Worm (Caenorhabditis elegans) whole organism, early embryonic: ENCODE measurements around the gene C47E12.13.

ENCODE experiments used
- B0310.2 ChIP-seq: sonication (generic microtip); optimal IDR thresholded peaks from 2 replicates; lab custom pipeline; 2016; ENCODE audit warnings: mild to moderate bottlenecking, missing genetic modification characterization, missing compliant biosample characterization
- F13C5.2 ChIP-seq: sonication (generic microtip); optimal IDR thresholded peaks from 2 replicates; lab custom pipeline; 2017; ENCODE audit warnings: mild to moderate bottlenecking, missing genetic modification characterization, inconsistent platforms, missing compliant biosample characterization
- aly-1 ChIP-seq: sonication (generic microtip); optimal IDR thresholded peaks from 2 replicates; lab custom pipeline; 2016; ENCODE audit warnings: missing genetic modification characterization, missing compliant biosample characterization
- ama-1 ChIP-seq: fragments of 150-350 bp; optimal IDR thresholded peaks from 2 replicates; lab custom pipeline; 2014
- ceh-13 ChIP-seq: fragments of 200-800 bp; sonication (Bioruptor generic); optimal IDR thresholded peaks from 2 replicates; lab custom pipeline; 2018; ENCODE audit warnings: mild to moderate bottlenecking, missing genetic modification characterization, missing compliant biosample characterization
- ceh-36 ChIP-seq: sonication (generic microtip); optimal IDR thresholded peaks from 2 replicates; lab custom pipeline; 2016; ENCODE audit warnings: missing genetic modification characterization, inconsistent platforms, missing compliant biosample characterization
- ets-7 ChIP-seq: sonication (generic microtip); optimal IDR thresholded peaks from 2 replicates; lab custom pipeline; 2016; ENCODE audit warnings: missing genotype, missing genetic modification characterization, missing compliant biosample characterization
- flt-1 ChIP-seq: fragments of 200-800 bp; sonication (Bioruptor generic); IDR thresholded peaks from 2 replicates; pipeline ENCODE4 v1.3.6; 2022; ENCODE audit warnings: missing genetic modification characterization, missing compliant biosample characterization
- hmbx-1 ChIP-seq: sonication (generic microtip); optimal IDR thresholded peaks from 2 replicates; lab custom pipeline; 2016; ENCODE audit warnings: mild to moderate bottlenecking, missing genetic modification characterization, missing compliant biosample characterization
- hmg-4 ChIP-seq: fragments of 200-800 bp; sonication (Bioruptor generic); optimal IDR thresholded peaks from 2 replicates; lab custom pipeline; 2018; ENCODE audit warnings: mild to moderate bottlenecking, missing genetic modification characterization, missing compliant biosample characterization
- hnd-1 ChIP-seq: sonication (generic microtip); optimal IDR thresholded peaks from 2 replicates; lab custom pipeline; 2016; ENCODE audit warnings: missing genetic modification characterization, missing compliant biosample characterization
- pes-1 ChIP-seq: fragments of 200-800 bp; sonication (Bioruptor generic); IDR thresholded peaks from 2 replicates; pipeline ENCODE4 v1.3.6; 2022; ENCODE audit warnings: missing genetic modification reagents, missing genetic modification characterization, missing compliant biosample characterization
- scrt-1 ChIP-seq: fragments of 200-800 bp; sonication (Bioruptor generic); IDR thresholded peaks from 2 replicates; pipeline ENCODE4 v1.3.6; 2022; ENCODE audit warnings: missing genetic modification characterization, missing compliant biosample characterization
- sea-1 ChIP-seq: fragments of 200-800 bp; sonication (Bioruptor generic); conservative IDR thresholded peaks from 2 replicates; pipeline ENCODE4 v1.3.6; 2022; ENCODE audit warnings: missing genetic modification characterization, missing compliant biosample characterization
- tbx-11 ChIP-seq: fragments of 200-800 bp; sonication (Bioruptor generic); IDR thresholded peaks from 2 replicates; pipeline ENCODE4 v1.3.6; 2022; ENCODE audit warnings: missing genetic modification characterization, missing compliant biosample characterization
- tbx-37 ChIP-seq: fragments of 200-800 bp; sonication (Bioruptor generic); conservative IDR thresholded peaks from 2 replicates; pipeline ENCODE4 v1.3.6; 2022; ENCODE audit warnings: missing genetic modification reagents, missing genetic modification characterization, missing compliant biosample characterization
- tra-4 ChIP-seq: sonication (generic microtip); optimal IDR thresholded peaks from 2 replicates; lab custom pipeline; 2017; ENCODE audit warnings: missing genetic modification characterization, missing compliant biosample characterization

The C47E12.13 gene

DNA sequence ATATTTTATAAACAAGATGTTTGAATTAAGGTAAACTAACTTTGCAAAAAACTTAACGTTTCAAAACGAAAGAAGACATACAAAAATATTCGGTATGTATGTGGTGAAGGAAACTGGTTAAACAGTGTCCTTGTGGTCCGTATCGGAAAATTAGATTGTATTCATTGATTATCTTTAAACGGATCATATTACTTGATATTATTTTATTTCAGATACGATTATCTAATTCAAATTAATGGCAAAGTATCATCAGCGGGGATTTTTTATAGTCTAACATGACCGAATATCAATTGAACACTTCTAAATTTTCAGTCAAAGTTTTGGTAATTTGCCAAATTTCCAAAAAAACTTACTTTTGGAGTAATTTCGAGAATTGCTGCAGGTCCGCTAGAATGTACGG is at the start of gene C47E12.13:
Gene C47E12.13, minus strand, starts transcription at position 101 of the 400 bp plus-strand sequence.
- TF ChIP-seq scrt-1 (GFP tag; lab: Robert Waterston, UW) (no peak), ceh-36 (no peak)

DNA sequence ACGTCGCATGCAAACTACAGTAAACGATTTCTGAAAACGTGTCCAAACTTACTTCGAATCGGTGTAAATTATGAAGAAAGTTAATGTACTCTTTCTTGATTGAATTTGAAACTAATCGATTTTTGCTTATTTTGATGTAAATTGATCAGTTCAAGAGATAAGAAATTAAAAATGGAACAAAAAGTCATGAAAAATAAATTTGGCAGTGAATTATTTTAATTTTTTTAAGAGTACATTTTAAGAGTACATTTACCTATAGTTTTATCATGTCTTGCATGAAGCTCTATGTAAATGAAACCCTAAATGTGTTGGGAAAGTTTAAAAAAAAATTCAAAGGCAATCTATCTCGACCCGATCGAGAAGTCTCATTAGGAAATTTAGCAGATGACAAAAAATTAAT is 49.4 kb upstream of the C47E12.13 start, which contains the start of gene T04B2.7:
Gene T04B2.7, minus strand, starts transcription at position 101 of the 400 bp plus-strand sequence.
- TF ChIP-seq ama-1 (lab: Kevin White, UChicago) (no peak), tbx-37 (GFP tag; lab: Robert Waterston, UW) (no peak)

DNA sequence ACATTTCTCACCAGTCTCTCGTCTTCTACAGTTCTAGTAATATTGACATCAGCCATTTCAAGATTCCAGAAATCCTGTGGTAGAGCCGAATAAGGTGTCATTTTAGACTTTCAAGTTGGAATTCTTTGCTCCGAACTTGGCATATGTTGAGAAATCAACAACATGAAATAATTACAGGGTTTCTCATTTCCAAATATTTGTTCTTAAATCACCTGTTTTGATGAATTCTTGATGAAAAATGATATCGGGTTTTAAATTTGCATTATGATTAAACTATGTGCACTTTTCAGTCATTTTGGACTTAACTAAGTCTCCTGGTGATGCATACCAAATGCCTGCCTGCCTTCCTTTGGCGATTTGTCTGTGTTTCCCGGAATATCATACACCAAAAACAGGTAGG is 46.9 kb upstream of the C47E12.13 start, which contains the start of gene srv-12:
Gene srv-12, minus strand, starts transcription at position 101 of the 400 bp plus-strand sequence.
- no peak for TF ChIP-seq F13C5.2 (tag; lab: Kevin White, UChicago)
- no peak for TF ChIP-seq flt-1 (GFP tag; lab: Robert Waterston, UW)
- no peak for TF ChIP-seq B0310.2
- no peak for TF ChIP-seq ets-7 (tag; lab: Kevin White, UChicago)
- TF ChIP-seq hnd-1 (tag; lab: Kevin White, UChicago): no peak
- TF ChIP-seq pes-1: no peak
- no peak for TF ChIP-seq ceh-13 (GFP tag; lab: Kevin White, UChicago)
- TF ChIP-seq scrt-1 (GFP tag; lab: Robert Waterston, UW): no peak
- TF ChIP-seq tbx-37 (GFP tag; lab: Robert Waterston, UW): no peak
- TF ChIP-seq hmbx-1: no peak
- no peak for TF ChIP-seq hmg-4
- TF ChIP-seq ceh-36: no peak

DNA sequence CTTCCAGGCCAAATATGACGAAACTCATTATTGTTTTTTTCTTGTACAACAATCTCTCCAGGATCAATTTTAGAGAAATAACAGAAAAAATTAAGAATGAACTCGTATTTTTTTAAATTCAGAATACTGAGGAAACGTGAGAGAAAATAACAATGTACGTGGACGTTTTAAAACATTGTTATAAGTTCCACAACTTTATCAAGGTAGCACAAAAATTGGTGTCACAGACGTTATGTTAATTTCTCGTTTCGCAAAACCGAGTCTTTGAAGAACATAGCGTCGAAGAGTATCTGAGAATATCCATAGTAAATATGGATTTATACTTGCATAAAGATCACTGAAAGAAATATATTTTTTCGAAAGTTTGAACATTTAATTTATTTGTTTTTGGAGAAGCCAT is 44.4 kb upstream of the C47E12.13 start, which contains the start of gene T04B2.8:
Gene T04B2.8, minus strand, starts transcription at position 101 of the 400 bp plus-strand sequence.
- no peak for TF ChIP-seq hnd-1 (tag; lab: Kevin White, UChicago)
- no peak for TF ChIP-seq B0310.2
- TF ChIP-seq flt-1 (GFP tag; lab: Robert Waterston, UW): no peak

DNA sequence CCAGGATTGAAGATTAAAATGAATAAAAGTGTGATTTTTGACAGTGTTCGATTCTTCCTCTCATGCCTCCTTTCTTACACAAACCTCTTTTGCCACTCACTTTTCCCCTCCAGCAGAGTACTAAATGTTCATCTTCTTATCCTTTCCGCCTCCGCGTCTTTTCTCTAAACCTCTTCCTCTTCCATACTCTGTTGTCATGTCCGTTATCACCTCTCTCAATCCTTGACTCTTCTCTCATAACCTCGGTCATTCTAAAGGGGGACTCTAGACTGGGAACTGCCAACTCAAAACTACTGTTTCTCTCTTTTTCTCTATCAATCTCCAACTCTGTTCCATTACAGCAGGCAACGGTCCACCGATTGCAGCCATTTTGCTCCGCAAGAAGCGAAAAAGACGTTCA is 41.6 kb upstream of the C47E12.13 start:
- TF ChIP-seq hnd-1 (tag; lab: Kevin White, UChicago) (no peak), sea-1 (GFP tag; lab: Robert Waterston, UW) (no peak), B0310.2 (no peak), hmbx-1 (no peak), tbx-11 (no peak), pes-1 (no peak), ets-7 (tag; lab: Kevin White, UChicago) (no peak), ama-1 (lab: Kevin White, UChicago) (no peak), tbx-37 (GFP tag; lab: Robert Waterston, UW) (no peak), flt-1 (GFP tag; lab: Robert Waterston, UW) (no peak), ceh-36 (no peak), ceh-13 (GFP tag; lab: Kevin White, UChicago) (no peak), aly-1 (tag; lab: Kevin White, UChicago) (no peak), scrt-1 (GFP tag; lab: Robert Waterston, UW) (no peak)

DNA sequence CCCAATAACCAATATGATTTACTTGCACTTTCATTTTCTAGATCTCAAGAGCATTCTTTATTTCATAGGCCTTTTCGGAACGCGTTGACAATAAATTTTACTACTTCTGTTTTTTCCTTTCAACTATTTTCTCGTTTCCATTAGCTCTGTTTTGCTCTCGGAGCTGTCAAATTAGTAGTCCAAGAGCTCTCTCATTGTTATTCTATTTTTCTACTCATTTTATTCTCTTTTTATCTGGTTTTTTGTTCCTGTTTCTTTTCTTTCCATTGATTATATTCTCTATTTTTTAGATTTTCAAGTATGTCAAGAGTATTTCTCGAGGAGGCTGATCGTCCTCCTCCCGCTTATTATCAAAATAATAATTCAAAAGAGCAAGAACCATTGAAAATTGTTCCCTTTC is 40.4 kb upstream of the C47E12.13 start, which contains the start of gene T04B2.3:
Gene T04B2.3, plus strand, starts transcription at position 301 of the 400 bp plus-strand sequence.
- no peak for TF ChIP-seq tbx-11
- no peak for TF ChIP-seq flt-1 (GFP tag; lab: Robert Waterston, UW)
- no peak for TF ChIP-seq aly-1 (tag; lab: Kevin White, UChicago)
- no peak for TF ChIP-seq tra-4 (tag; lab: Kevin White, UChicago)
- TF ChIP-seq tbx-37 (GFP tag; lab: Robert Waterston, UW): no peak
- TF ChIP-seq hnd-1 (tag; lab: Kevin White, UChicago): no peak

DNA sequence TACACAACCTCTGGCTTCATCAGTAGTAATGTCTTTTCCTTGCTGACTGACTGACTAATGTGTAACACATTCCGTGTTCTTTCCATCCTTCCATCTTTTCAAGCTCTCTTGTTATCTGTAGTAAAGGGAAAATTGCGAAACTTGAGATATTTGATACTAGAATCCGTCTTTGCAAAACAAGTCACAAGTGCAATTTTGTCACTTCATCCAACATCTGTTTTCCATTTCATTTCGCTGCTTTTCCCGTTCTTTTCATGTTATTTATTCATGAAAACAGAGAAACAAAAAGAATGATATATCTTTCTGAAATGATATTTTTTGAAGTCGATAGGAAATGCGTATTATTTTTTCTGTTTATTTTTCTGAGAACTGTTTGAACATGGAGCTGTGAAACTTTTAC is 39.3 kb upstream of the C47E12.13 start:
- no peak for TF ChIP-seq hmg-4
- no peak for TF ChIP-seq ceh-13 (GFP tag; lab: Kevin White, UChicago)
- no peak for TF ChIP-seq tbx-11
- TF ChIP-seq F13C5.2 (tag; lab: Kevin White, UChicago): no peak
- TF ChIP-seq ama-1 (lab: Kevin White, UChicago): no peak
- no peak for TF ChIP-seq hnd-1 (tag; lab: Kevin White, UChicago)
- no peak for TF ChIP-seq pes-1

DNA sequence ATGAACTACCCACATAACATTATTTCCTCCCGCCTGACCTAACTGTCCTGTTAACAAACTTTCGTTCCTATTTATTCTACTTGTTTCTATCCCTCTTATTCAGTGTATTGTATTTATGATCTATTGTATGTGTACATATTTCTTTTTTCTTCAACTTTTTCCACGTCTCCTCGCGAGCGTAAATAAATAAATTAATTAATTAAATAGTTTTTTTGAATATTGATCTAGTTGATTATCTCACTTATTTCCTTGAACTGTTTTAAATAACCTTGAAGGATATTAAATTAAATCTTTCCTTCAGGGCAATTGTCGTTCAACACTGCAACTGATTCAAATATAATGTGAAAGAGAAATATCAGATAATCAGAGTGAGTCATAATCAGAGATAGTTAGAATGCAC is 36.2 kb upstream of the C47E12.13 start, which contains the start of gene frk-1:
Gene frk-1, plus strand, starts transcription at position 301 of the 400 bp plus-strand sequence.
- TF ChIP-seq F13C5.2 (tag; lab: Kevin White, UChicago) (no peak), B0310.2 (no peak), ceh-13 (GFP tag; lab: Kevin White, UChicago) (no peak), pes-1 (no peak), tra-4 (tag; lab: Kevin White, UChicago) (no peak), hmg-4 (no peak), ceh-36 (no peak), hmbx-1 (no peak)

DNA sequence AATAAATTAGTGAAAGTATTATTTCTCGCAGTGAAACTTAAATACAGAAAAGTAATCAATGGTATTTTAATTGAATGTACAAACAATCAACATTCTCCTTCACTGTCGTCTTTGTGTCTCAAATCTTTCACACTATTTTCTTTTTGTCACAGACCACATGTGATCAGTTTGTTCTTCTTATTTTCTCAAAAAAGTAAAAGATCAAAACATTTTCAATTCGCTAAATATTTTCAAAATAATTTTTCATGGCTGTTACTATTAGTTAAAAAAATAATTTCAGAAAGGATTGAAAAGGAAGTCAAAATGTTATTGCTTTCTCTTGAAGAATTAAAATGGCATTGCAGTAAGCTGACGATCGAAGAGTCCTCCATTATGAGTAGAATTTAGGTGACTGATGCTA is 34.1 kb upstream of the C47E12.13 start, which contains the start of gene dhs-31:
Gene dhs-31, minus strand, starts transcription at position 101 of the 400 bp plus-strand sequence.
- no peak for TF ChIP-seq hmg-4
- no peak for TF ChIP-seq B0310.2
- TF ChIP-seq hnd-1 (tag; lab: Kevin White, UChicago): no peak
- no peak for TF ChIP-seq flt-1 (GFP tag; lab: Robert Waterston, UW)
- no peak for TF ChIP-seq ceh-13 (GFP tag; lab: Kevin White, UChicago)
- no peak for TF ChIP-seq tbx-37 (GFP tag; lab: Robert Waterston, UW)
- TF ChIP-seq scrt-1 (GFP tag; lab: Robert Waterston, UW): no peak
- TF ChIP-seq ets-7 (tag; lab: Kevin White, UChicago): no peak
- TF ChIP-seq tbx-11: no peak
- TF ChIP-seq F13C5.2 (tag; lab: Kevin White, UChicago): no peak
- no peak for TF ChIP-seq hmbx-1
